Worm (Caenorhabditis elegans): ENCODE data around the gene T12B5.15.

Gene T12B5.15

DNA sequence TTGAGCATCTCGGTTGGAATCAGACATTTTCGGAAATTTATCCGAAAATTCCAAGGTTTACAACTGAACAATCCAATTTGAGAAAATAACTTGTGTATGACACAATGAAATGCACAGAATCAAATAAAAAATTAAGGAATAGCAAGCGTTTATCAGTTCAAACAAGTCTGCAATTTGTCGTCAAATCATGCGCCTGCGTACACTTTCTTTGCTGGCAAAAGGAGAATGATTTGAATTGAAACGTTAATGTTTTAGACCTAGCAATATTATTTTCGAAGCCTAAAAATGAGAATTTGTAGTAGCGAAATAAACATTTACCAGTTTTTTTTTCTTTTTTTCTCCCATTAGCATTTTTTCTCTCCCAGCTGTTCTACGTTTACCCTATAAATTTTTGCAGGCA, 4.0 kb downstream of the T12B5.15 start, which contains the start of the genes fbxa-67 and fbxa-11:
fbxa-67 (minus strand) TSS at position 199 of the 400 bp plus-strand sequence.
fbxa-11 (plus strand) TSS at position 398 of the 400 bp plus-strand sequence.
- TF ChIP-seq ceh-13 (GFP tag; optimal IDR thresholded peaks at IDR 0.05) (no peak), aly-1 (tag; optimal IDR thresholded peaks at IDR 0.05) (no peak), hmg-4 (GFP tag; optimal IDR thresholded peaks at IDR 0.05) (no peak), tbx-11 (GFP tag; IDR thresholded peaks at IDR 0.05) (no peak), ets-7 (tag; optimal IDR thresholded peaks at IDR 0.05) (no peak), B0310.2 (tag; optimal IDR thresholded peaks at IDR 0.05) (no peak), sea-1 (GFP tag; conservative IDR thresholded peaks at IDR 0.05) (no peak), ceh-36 (tag; optimal IDR thresholded peaks at IDR 0.05) (no peak), scrt-1 (GFP tag; IDR thresholded peaks at IDR 0.05) (no peak), F13C5.2 (tag; optimal IDR thresholded peaks at IDR 0.05) (no peak), tbx-37 (GFP tag; conservative IDR thresholded peaks at IDR 0.05) (no peak)

DNA sequence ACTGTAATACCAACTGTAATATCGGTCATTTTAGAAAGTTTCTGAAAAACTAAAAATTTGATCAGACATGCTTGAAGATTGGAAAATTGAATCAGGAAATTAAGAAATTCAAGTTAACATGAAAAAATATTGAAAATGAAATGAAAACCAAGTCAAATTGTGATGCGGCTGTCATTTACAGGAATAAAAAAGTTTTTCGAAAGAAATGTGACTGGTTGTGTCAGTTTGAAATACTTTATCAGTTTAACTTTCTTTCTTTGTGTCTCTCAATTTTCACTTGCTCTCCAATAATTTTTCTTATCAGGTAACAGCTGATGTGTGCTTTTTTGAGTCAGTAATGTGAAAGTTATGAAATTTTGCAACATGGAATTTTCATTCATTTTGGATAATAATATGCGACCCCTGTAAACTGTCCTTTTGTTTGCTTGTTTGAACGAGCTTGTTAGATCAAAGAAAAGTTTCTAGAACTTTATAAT, 8.2 kb downstream of the T12B5.15 start, which contains the start of gene fbxa-60:
fbxa-60 (minus strand) TSS at position 51 of the 476 bp plus-strand sequence.
- no peak for TF ChIP-seq hnd-1 (tag; optimal IDR thresholded peaks at IDR 0.05)
- TF ChIP-seq sea-1 (GFP tag; conservative IDR thresholded peaks at IDR 0.05): no peak
- TF ChIP-seq tbx-37 (GFP tag; conservative IDR thresholded peaks at IDR 0.05): no peak
- TF ChIP-seq ceh-13 (GFP tag; optimal IDR thresholded peaks at IDR 0.05): no peak
- no peak for TF ChIP-seq tbx-11 (GFP tag; IDR thresholded peaks at IDR 0.05)
- no peak for TF ChIP-seq flt-1 (GFP tag; IDR thresholded peaks at IDR 0.05)
- TF ChIP-seq pes-1 (GFP tag; IDR thresholded peaks at IDR 0.05): no peak
- no peak for TF ChIP-seq hmg-4 (GFP tag; optimal IDR thresholded peaks at IDR 0.05)
- no peak for TF ChIP-seq tra-4 (tag; optimal IDR thresholded peaks at IDR 0.05)
- no peak for TF ChIP-seq F13C5.2 (tag; optimal IDR thresholded peaks at IDR 0.05)
- no peak for TF ChIP-seq scrt-1 (GFP tag; IDR thresholded peaks at IDR 0.05)

DNA sequence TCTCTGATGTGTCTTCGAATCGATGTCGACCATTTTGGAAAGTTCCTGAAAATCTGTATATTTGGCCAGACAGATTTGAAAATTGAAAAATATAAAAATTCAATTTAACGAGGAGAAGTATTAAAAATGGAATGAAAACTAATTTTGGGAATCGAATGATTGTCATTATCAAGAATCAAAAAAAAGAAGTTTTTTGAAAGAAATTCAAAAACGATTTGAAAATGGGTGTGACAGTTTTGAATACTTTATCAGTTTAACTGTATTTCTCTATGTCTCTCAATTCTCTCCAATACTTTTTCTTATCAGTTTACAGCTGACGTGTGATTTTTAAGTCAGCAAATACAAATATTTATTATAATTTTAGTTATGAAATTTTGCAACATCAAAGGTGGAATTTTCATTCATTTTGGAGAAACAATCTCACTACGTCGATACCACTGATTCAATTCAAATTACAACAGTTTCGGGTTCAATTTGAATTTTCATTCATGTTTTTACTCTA, 11.0 kb downstream of the T12B5.15 start, which contains the start of gene fbxa-59:
fbxa-59 (minus strand) TSS at position 51 of the 502 bp plus-strand sequence.
- TF ChIP-seq F13C5.2 (tag; optimal IDR thresholded peaks at IDR 0.05): no peak
- TF ChIP-seq ceh-13 (GFP tag; optimal IDR thresholded peaks at IDR 0.05): no peak
- no peak for TF ChIP-seq tbx-37 (GFP tag; conservative IDR thresholded peaks at IDR 0.05)
- TF ChIP-seq tbx-11 (GFP tag; IDR thresholded peaks at IDR 0.05): no peak
- no peak for TF ChIP-seq ets-7 (tag; optimal IDR thresholded peaks at IDR 0.05)
- TF ChIP-seq aly-1 (tag; optimal IDR thresholded peaks at IDR 0.05): no peak
- TF ChIP-seq ceh-36 (tag; optimal IDR thresholded peaks at IDR 0.05): no peak
- TF ChIP-seq flt-1 (GFP tag; IDR thresholded peaks at IDR 0.05): no peak
- no peak for TF ChIP-seq B0310.2 (tag; optimal IDR thresholded peaks at IDR 0.05)
- no peak for TF ChIP-seq hmbx-1 (tag; optimal IDR thresholded peaks at IDR 0.05)
- TF ChIP-seq hnd-1 (tag; optimal IDR thresholded peaks at IDR 0.05): no peak
- TF ChIP-seq pes-1 (GFP tag; IDR thresholded peaks at IDR 0.05): no peak
- no peak for TF ChIP-seq hmg-4 (GFP tag; optimal IDR thresholded peaks at IDR 0.05)
- TF ChIP-seq scrt-1 (GFP tag; IDR thresholded peaks at IDR 0.05): no peak
- TF ChIP-seq tra-4 (tag; optimal IDR thresholded peaks at IDR 0.05): no peak
- no peak for TF ChIP-seq ama-1 (optimal IDR thresholded peaks at IDR 0.05)
- no peak for TF ChIP-seq sea-1 (GFP tag; conservative IDR thresholded peaks at IDR 0.05)

DNA sequence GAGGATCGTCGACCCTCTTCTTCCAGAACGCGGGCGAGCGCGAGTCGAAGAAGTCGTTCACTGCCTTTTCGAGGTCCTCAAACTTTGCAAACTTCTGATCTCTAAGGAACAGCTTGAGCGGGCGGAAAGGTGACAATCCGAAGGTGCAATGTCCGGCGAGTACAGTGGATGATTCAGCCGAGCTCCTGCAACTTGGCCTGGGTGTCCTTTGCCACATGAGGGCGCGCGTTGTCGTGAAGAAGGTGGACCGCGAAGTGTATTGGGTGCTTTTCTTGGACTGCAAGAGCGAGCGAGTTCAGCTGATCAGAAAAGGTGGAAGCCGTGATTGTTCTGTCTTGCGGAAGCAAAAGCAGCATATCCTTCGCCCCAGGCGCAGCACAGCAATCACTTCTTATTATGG, 12.5 kb downstream of the T12B5.15 start:
- no peak for TF ChIP-seq flt-1 (GFP tag; IDR thresholded peaks at IDR 0.05)
- TF ChIP-seq F13C5.2 (tag; optimal IDR thresholded peaks at IDR 0.05): no peak
- no peak for TF ChIP-seq pes-1 (GFP tag; IDR thresholded peaks at IDR 0.05)
- TF ChIP-seq hnd-1 (tag; optimal IDR thresholded peaks at IDR 0.05): no peak
- TF ChIP-seq hmg-4 (GFP tag; optimal IDR thresholded peaks at IDR 0.05): no peak
- TF ChIP-seq aly-1 (tag; optimal IDR thresholded peaks at IDR 0.05): no peak
- no peak for TF ChIP-seq B0310.2 (tag; optimal IDR thresholded peaks at IDR 0.05)
- no peak for TF ChIP-seq ets-7 (tag; optimal IDR thresholded peaks at IDR 0.05)
- TF ChIP-seq ceh-36 (tag; optimal IDR thresholded peaks at IDR 0.05): no peak
- TF ChIP-seq hmbx-1 (tag; optimal IDR thresholded peaks at IDR 0.05): no peak
- TF ChIP-seq tbx-11 (GFP tag; IDR thresholded peaks at IDR 0.05): no peak
- no peak for TF ChIP-seq tbx-37 (GFP tag; conservative IDR thresholded peaks at IDR 0.05)
- no peak for TF ChIP-seq ama-1 (optimal IDR thresholded peaks at IDR 0.05)
- TF ChIP-seq tra-4 (tag; optimal IDR thresholded peaks at IDR 0.05): no peak

DNA sequence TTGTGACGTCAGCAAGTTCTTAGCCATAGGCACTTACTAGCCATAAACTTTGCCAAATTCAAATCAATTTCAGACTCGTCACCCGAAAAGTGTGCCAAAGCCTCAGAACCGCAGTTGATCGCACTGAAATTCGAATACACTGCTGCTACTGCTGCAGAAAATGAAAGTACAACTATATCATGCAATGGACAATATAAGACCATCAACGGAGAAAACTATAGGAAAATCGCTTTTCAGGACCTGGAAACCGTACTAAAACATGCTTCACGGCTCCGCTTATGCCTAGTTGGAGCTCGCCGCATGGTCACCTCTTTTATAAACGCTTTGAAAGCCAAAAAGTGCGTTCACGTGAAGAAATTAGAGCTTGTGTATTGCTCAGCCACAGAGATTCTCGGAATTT, 15.9 kb downstream of the T12B5.15 start, which contains the start of gene fbxa-22:
fbxa-22 (plus strand) TSS at position 301 of the 400 bp plus-strand sequence.
- TF ChIP-seq ceh-13 (GFP tag; optimal IDR thresholded peaks at IDR 0.05) (no peak), ama-1 (optimal IDR thresholded peaks at IDR 0.05) (no peak), aly-1 (tag; optimal IDR thresholded peaks at IDR 0.05) (no peak)

DNA sequence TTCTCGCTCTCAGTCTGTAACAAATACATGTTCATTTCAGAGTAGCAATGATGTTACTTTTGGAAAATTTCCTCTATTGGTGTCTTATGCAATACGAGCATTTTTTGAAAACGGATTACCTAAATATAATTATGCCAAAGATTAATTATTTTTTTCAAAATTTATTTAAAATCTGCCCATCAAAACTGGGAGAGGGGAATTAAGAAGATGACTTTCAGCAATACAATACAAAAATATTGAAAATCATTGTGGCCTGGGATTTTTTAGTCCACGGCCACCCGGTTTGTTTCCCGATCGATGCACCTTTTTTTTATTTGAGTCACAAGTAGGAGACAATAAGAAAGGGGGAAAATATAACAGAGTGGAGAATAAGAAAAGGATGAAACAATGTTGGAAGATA, 16.5 kb downstream of the T12B5.15 start, which contains the start of gene fbxa-56:
fbxa-56 (minus strand) TSS at position 101 of the 400 bp plus-strand sequence.
- no peak for TF ChIP-seq tbx-37 (GFP tag; conservative IDR thresholded peaks at IDR 0.05)
- no peak for TF ChIP-seq ceh-13 (GFP tag; optimal IDR thresholded peaks at IDR 0.05)
- TF ChIP-seq flt-1 (GFP tag; IDR thresholded peaks at IDR 0.05): no peak
- TF ChIP-seq tbx-11 (GFP tag; IDR thresholded peaks at IDR 0.05): no peak
- no peak for TF ChIP-seq ceh-36 (tag; optimal IDR thresholded peaks at IDR 0.05)
- TF ChIP-seq pes-1 (GFP tag; IDR thresholded peaks at IDR 0.05): no peak
- no peak for TF ChIP-seq B0310.2 (tag; optimal IDR thresholded peaks at IDR 0.05)
- TF ChIP-seq ets-7 (tag; optimal IDR thresholded peaks at IDR 0.05): no peak

DNA sequence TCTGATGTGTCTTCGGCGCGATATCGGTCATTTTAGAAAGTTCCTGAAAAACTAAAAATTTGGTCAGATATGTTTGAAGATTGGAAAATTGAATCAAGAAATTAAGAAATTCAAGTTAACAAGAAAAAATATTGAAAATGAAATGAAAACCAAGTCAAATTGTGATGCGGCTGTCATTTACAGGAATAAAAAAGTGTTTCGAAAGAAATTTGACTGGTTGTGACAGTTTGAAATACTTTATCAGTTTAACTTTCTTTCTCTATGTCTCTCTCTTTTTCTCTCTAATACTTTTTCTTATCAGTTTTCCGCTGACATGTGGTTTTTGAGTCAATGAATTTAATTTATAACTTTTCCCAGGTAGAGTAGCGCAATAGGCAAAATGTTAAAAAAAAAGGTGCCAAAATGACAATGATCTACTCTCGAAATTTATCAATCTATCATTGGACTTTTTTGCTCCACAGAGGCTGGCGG, 18.4 kb downstream of the T12B5.15 start, which contains the start of gene fbxa-55:
fbxa-55 (minus strand) TSS at position 51 of the 471 bp plus-strand sequence.
- TF ChIP-seq ceh-36 (tag; optimal IDR thresholded peaks at IDR 0.05): no peak
- no peak for TF ChIP-seq hnd-1 (tag; optimal IDR thresholded peaks at IDR 0.05)
- no peak for TF ChIP-seq flt-1 (GFP tag; IDR thresholded peaks at IDR 0.05)
- no peak for TF ChIP-seq hmbx-1 (tag; optimal IDR thresholded peaks at IDR 0.05)
- no peak for TF ChIP-seq scrt-1 (GFP tag; IDR thresholded peaks at IDR 0.05)
- no peak for TF ChIP-seq tbx-37 (GFP tag; conservative IDR thresholded peaks at IDR 0.05)

Measured in whole organism, early embryonic.